Worm (Caenorhabditis elegans) whole organism, L4/young adult: Measurements from ENCODE around the gene hen-1.

Source experiments
- W03F9.2 ChIP-seq: fragments of 150-350 bp; optimal IDR thresholded peaks from 2 replicates; lab custom pipeline; 2014; ENCODE audit warnings: missing biosample characterization, missing genetic modification characterization
- dao-5 ChIP-seq: sonication (generic microtip); optimal IDR thresholded peaks from 2 replicates; lab custom pipeline; 2016; ENCODE audit warnings: missing genotype, missing genetic modification characterization, moderate library complexity, missing compliant biosample characterization
- him-1 ChIP-seq: sonication (generic microtip); optimal IDR thresholded peaks from 2 replicates; lab custom pipeline; 2016; ENCODE audit warnings: missing genotype, missing genetic modification reagents, missing genetic modification characterization, missing compliant biosample characterization

DNA sequence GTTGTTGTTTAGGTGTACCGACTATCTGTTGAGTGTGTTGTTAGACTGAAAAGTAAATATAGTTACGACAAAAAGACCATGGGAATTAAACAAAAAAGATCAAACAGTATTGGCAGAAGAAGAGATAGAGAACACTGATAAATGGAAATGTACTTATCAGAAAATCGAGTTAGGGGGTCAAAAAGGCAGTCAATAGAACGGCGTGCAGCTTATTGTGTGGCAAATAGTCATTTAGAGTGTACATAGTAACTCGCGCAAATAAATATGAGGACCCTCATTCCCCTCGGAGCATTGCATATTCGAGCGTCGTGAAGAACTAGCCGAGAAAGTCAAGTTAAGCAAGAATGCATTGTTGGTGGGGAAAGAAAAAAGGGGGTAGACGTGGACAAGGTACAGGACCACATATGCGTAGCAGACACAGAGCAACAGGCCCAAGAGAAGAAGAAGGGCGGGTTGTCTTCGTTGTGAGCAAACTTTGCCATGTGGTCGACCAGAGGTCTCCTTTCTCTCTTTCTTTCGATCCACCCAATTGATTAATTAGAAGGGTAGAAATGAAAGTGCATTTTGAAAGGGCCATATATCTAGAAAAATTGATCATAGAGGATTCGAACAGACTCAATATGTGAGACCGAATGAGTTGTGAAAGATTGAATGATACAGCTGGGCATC lies 34.5 kb upstream of the hen-1 start, which contains the start of gene lam-2:
- TF ChIP-seq him-1 (tag; lab: Kevin White, UChicago) (no peak), W03F9.2 (tag; lab: Kevin White, UChicago) (no peak), dao-5 (tag; lab: Kevin White, UChicago) (no peak)
